Fruit fly (Drosophila melanogaster): ENCODE data around the gene CG45075.

The CG45075 gene

dm6 chr2L:6045972-6046718 lies 45.1 kb upstream of the CG45075 start, which contains the start of gene Pfas (continued):
- TF ChIP-seq sob (GFP tag; IDR thresholded peaks at IDR 0.05) (peak; percentile 62; the same call in 1 of the 2 replicates), CG17328 (GFP tag; IDR thresholded peaks at IDR 0.05) (0 out of 2 replicates have a peak, but pooled peaks have one; percentile 13), CG4360 (GFP tag; IDR thresholded peaks at IDR 0.05) (no peak), ash1 (GFP tag; optimal IDR thresholded peaks at IDR 0.05) (peak; percentile 18), pho (GFP tag; optimal IDR thresholded peaks at IDR 0.05) (peak; percentile 63), CG1792 (GFP tag; optimal IDR thresholded peaks at IDR 0.05) (peak; percentile 57), mirr (GFP tag; optimal IDR thresholded peaks at IDR 0.05) (peak; percentile 75), ci (GFP tag; IDR thresholded peaks at IDR 0.05) (peak; percentile 78; the same call in 2 of the 3 replicates), caup (GFP tag; optimal IDR thresholded peaks at IDR 0.05; ENCODE audit: severe bottlenecking) (peak; percentile 79), tx (GFP tag; optimal IDR thresholded peaks at IDR 0.05) (peak; percentile 47), ken (GFP tag; IDR thresholded peaks at IDR 0.05) (peak; percentile 43; the same call in 1 of the 3 replicates), dm (GFP tag; optimal IDR thresholded peaks at IDR 0.05) (peak; percentile 39), nmo (GFP tag; optimal IDR thresholded peaks at IDR 0.05) (no peak), Mes4 (GFP tag; optimal IDR thresholded peaks at IDR 0.05) (no peak), CG10267 (tag; optimal IDR thresholded peaks at IDR 0.05) (peak; percentile 76), CG34224 (GFP tag; IDR thresholded peaks at IDR 0.05; ENCODE audit: partially characterized antibody) (no peak), Meics (GFP tag; optimal IDR thresholded peaks at IDR 0.05) (peak; percentile 75), CG11093 (GFP tag; IDR thresholded peaks at IDR 0.05) (no peak), lab (GFP tag; optimal IDR thresholded peaks at IDR 0.05) (peak; percentile 83), Max (GFP tag; optimal IDR thresholded peaks at IDR 0.05) (peak; percentile 33), E2f2 (GFP tag; IDR thresholded peaks at IDR 0.05) (peak; percentile 82), CG34376 (GFP tag; optimal IDR thresholded peaks at IDR 0.05) (peak; percentile 83), lola (GFP tag; optimal IDR thresholded peaks at IDR 0.05) (no peak), gsb-n (tag; optimal IDR thresholded peaks at IDR 0.05) (no peak), sr (GFP tag; IDR thresholded peaks at IDR 0.05) (no peak), jumu (GFP tag; optimal IDR thresholded peaks at IDR 0.05) (peak; percentile 34), Elba2 (GFP tag; optimal IDR thresholded peaks at IDR 0.05) (no peak), YL-1 (GFP tag; optimal IDR thresholded peaks at IDR 0.05) (peak; percentile 65), CG18011 (GFP tag; optimal IDR thresholded peaks at IDR 0.05) (peak; percentile 56), zen (tag; optimal IDR thresholded peaks at IDR 0.05) (no peak), ems (GFP tag; optimal IDR thresholded peaks at IDR 0.05) (peak; percentile 41), Chrac-16 (GFP tag; optimal IDR thresholded peaks at IDR 0.05) (peak; percentile 28), CG13296 (GFP tag; optimal IDR thresholded peaks at IDR 0.05) (peak; percentile 26), CG16863 (GFP tag; optimal IDR thresholded peaks at IDR 0.05) (no peak), pnt (GFP tag; optimal IDR thresholded peaks at IDR 0.05) (peak; percentile 3), zfh1 (GFP tag; IDR thresholded peaks at IDR 0.05) (peak; percentile 26; the same call in 1 of the 3 replicates), btn (GFP tag; optimal IDR thresholded peaks at IDR 0.05) (no peak), dysf (GFP tag; IDR thresholded peaks at IDR 0.05) (peak; percentile 51; the same call in 2 of the 3 replicates), CG3726 (GFP tag; IDR thresholded peaks at IDR 0.05) (peak; percentile 41; the same call in 1 of the 3 replicates), gcm (GFP tag; optimal IDR thresholded peaks at IDR 0.05) (no peak), crol (GFP tag; IDR thresholded peaks at IDR 0.05) (no peak), MESR4 (GFP tag; optimal IDR thresholded peaks at IDR 0.05) (peak; percentile 25), CG6683 (GFP tag; optimal IDR thresholded peaks at IDR 0.05) (peak; percentile 55), repo (GFP tag; optimal IDR thresholded peaks at IDR 0.05) (peak; percentile 27), CG10979 (tag; optimal IDR thresholded peaks at IDR 0.05) (peak; percentile 22), seq (GFP tag; IDR thresholded peaks at IDR 0.05) (no peak), Neu2 (GFP tag; optimal IDR thresholded peaks at IDR 0.05; ENCODE audit: borderline replicate concordance) (no peak), onecut (GFP tag; IDR thresholded peaks at IDR 0.05) (peak; percentile 43; the same call in 1 of the 2 replicates), crp (GFP tag; optimal IDR thresholded peaks at IDR 0.05) (peak in 1 of 2 experiments; percentile 19)

Measured in whole organism, embryonic.